Fruit fly (Drosophila melanogaster) whole organism, prepupa: ENCODE data around the gene Ugt316A1.

Source experiments
- Blimp-1 ChIP-seq: fragments of 200-800 bp; sonication (Bioruptor generic); optimal IDR thresholded peaks from 3 replicates; lab custom pipeline; 2017; ENCODE audit warnings: missing biosample characterization, missing genetic modification characterization, mild to moderate bottlenecking, moderate library complexity, missing genetic modification reagents
- CG10631 ChIP-seq: fragments of 200-800 bp; sonication (Bioruptor generic); optimal IDR thresholded peaks from 2 replicates; lab custom pipeline; 2016; ENCODE audit warnings: missing biosample characterization, missing genetic modification characterization
- CG10669 ChIP-seq: fragments of 200-800 bp; sonication (Bioruptor generic); optimal IDR thresholded peaks from 3 replicates; lab custom pipeline; 2018; ENCODE audit warnings: missing biosample characterization, mild to moderate bottlenecking, missing genetic modification characterization, moderate library complexity
- CG11762 ChIP-seq: fragments of 200-800 bp; sonication (Bioruptor generic); optimal IDR thresholded peaks from 3 replicates; lab custom pipeline; 2016; ENCODE audit warnings: missing biosample characterization, missing genetic modification characterization; ENCODE audit not compliant: insufficient read depth
- CG11902 ChIP-seq: fragments of 200-800 bp; sonication (Bioruptor generic); optimal IDR thresholded peaks from 3 replicates; lab custom pipeline; 2016; ENCODE audit warnings: missing biosample characterization, missing genetic modification characterization
- CG15336 ChIP-seq: fragments of 200-800 bp; sonication (Bioruptor generic); IDR thresholded peaks from 2 replicates; pipeline ENCODE4 v1.3.6; 2022; ENCODE audit warnings: missing biosample characterization, missing genetic modification characterization
- CG1621 ChIP-seq: fragments of 200-800 bp; sonication (Bioruptor generic); optimal IDR thresholded peaks from 3 replicates; lab custom pipeline; 2018; ENCODE audit warnings: missing biosample characterization, mild to moderate bottlenecking, missing genetic modification characterization
- CG16779 ChIP-seq: fragments of 200-800 bp; sonication (Bioruptor generic); optimal IDR thresholded peaks from 3 replicates; lab custom pipeline; 2017; ENCODE audit warnings: missing biosample characterization, mild to moderate bottlenecking, missing genetic modification characterization
- CG3032 ChIP-seq: fragments of 200-800 bp; optimal IDR thresholded peaks from 2 replicates; lab custom pipeline; 2019; ENCODE audit warnings: missing biosample characterization, mild to moderate bottlenecking, missing genetic modification characterization, moderate library complexity
- CG31627 ChIP-seq: fragments of 200-800 bp; sonication (Bioruptor generic); optimal IDR thresholded peaks from 3 replicates; lab custom pipeline; 2016; ENCODE audit warnings: missing biosample characterization, missing genetic modification characterization
- CG32006 ChIP-seq: fragments of 200-800 bp; sonication (Bioruptor generic); optimal IDR thresholded peaks from 3 replicates; lab custom pipeline; 2017; ENCODE audit warnings: missing biosample characterization, mild to moderate bottlenecking, missing genetic modification characterization
- CG34406 ChIP-seq: fragments of 200-800 bp; sonication (Bioruptor generic); optimal IDR thresholded peaks from 3 replicates; lab custom pipeline; 2016; ENCODE audit warnings: missing biosample characterization, missing genetic modification characterization
- CG3919 ChIP-seq: fragments of 200-800 bp; sonication (Bioruptor generic); optimal IDR thresholded peaks from 3 replicates; lab custom pipeline; 2016; ENCODE audit warnings: missing biosample characterization, missing genetic modification characterization
- CG4318 ChIP-seq: fragments of 200-800 bp; sonication (Bioruptor generic); optimal IDR thresholded peaks from 3 replicates; lab custom pipeline; 2017; ENCODE audit warnings: missing biosample characterization, mild to moderate bottlenecking, missing genetic modification characterization
- CG6163 ChIP-seq: fragments of 200-800 bp; sonication (Bioruptor generic); IDR thresholded peaks from 3 replicates; pipeline ENCODE4 v1.3.6; 2022; ENCODE audit warnings: missing biosample characterization, missing genetic modification characterization
- CG6276 ChIP-seq: fragments of 200-800 bp; sonication (Bioruptor generic); optimal IDR thresholded peaks from 2 replicates; lab custom pipeline; 2017; ENCODE audit warnings: missing biosample characterization, mild to moderate bottlenecking, missing genetic modification characterization
- CG6792 ChIP-seq: fragments of 200-800 bp; sonication (Bioruptor generic); optimal IDR thresholded peaks from 3 replicates; lab custom pipeline; 2016; ENCODE audit warnings: missing biosample characterization, missing genetic modification characterization
- CG6854 ChIP-seq: fragments of 200-800 bp; sonication (Bioruptor generic); optimal IDR thresholded peaks from 2 replicates; lab custom pipeline; 2017; ENCODE audit warnings: missing biosample characterization, mild to moderate bottlenecking, missing genetic modification characterization
- CG7368 ChIP-seq: fragments of 200-800 bp; sonication (Bioruptor generic); optimal IDR thresholded peaks from 3 replicates; lab custom pipeline; 2016; ENCODE audit warnings: missing biosample characterization, missing genetic modification characterization
- CG8119 ChIP-seq: fragments of 200-800 bp; sonication (Bioruptor generic); IDR thresholded peaks from 3 replicates; pipeline ENCODE4 v1.3.6; 2022; ENCODE audit warnings: missing biosample characterization, missing genetic modification characterization
- CG8632 ChIP-seq: fragments of 200-800 bp; sonication (Bioruptor generic); optimal IDR thresholded peaks from 3 replicates; lab custom pipeline; 2016; ENCODE audit warnings: missing biosample characterization, missing genetic modification characterization
- CG9139 ChIP-seq: fragments of 200-800 bp; sonication (Bioruptor generic); optimal IDR thresholded peaks from 3 replicates; lab custom pipeline; 2017; ENCODE audit warnings: missing biosample characterization, mild to moderate bottlenecking, missing genetic modification characterization
- Eip75B ChIP-seq: fragments of 200-800 bp; sonication (Bioruptor generic); optimal IDR thresholded peaks from 3 replicates; lab custom pipeline; 2016; ENCODE audit warnings: missing biosample characterization, missing genetic modification characterization
- Eip93F ChIP-seq: fragments of 200-800 bp; sonication (Bioruptor generic); optimal IDR thresholded peaks from 2 replicates; lab custom pipeline; 2016; ENCODE audit warnings: missing biosample characterization, mild to moderate bottlenecking, missing genetic modification characterization
- Ets21C ChIP-seq: fragments of 200-800 bp; sonication (Bioruptor generic); optimal IDR thresholded peaks from 3 replicates; lab custom pipeline; 2016; ENCODE audit warnings: missing biosample characterization, missing genetic modification characterization
- Ets96B ChIP-seq: fragments of 200-800 bp; optimal IDR thresholded peaks from 2 replicates; lab custom pipeline; 2019; ENCODE audit warnings: missing biosample characterization, mild to moderate bottlenecking, missing genetic modification characterization, moderate library complexity
- Hr38 ChIP-seq: sonication (Bioruptor generic); optimal IDR thresholded peaks from 2 replicates; lab custom pipeline; 2016; ENCODE audit warnings: missing biosample characterization, missing genetic modification characterization
- Hr39 ChIP-seq: fragments of 200-800 bp; sonication (Bioruptor generic); optimal IDR thresholded peaks from 2 replicates; lab custom pipeline; 2016; ENCODE audit warnings: missing biosample characterization, missing genetic modification characterization
- Lpt ChIP-seq: fragments of 200-800 bp; sonication (Bioruptor generic); optimal IDR thresholded peaks from 3 replicates; lab custom pipeline; 2016; ENCODE audit warnings: missing biosample characterization, missing genetic modification characterization
- Met ChIP-seq: fragments of 200-800 bp; sonication (Bioruptor generic); optimal IDR thresholded peaks from 3 replicates; lab custom pipeline; 2016; ENCODE audit warnings: missing biosample characterization, missing genetic modification characterization
- OdsH ChIP-seq: fragments of 200-800 bp; sonication (Bioruptor generic); optimal IDR thresholded peaks from 3 replicates; lab custom pipeline; 2016; ENCODE audit warnings: missing biosample characterization, missing genetic modification characterization
- Smox ChIP-seq: fragments of 200-800 bp; sonication (Bioruptor generic); optimal IDR thresholded peaks from 3 replicates; lab custom pipeline; 2016; ENCODE audit warnings: missing biosample characterization, missing genetic modification characterization
- Sox102F ChIP-seq: fragments of 200-800 bp; sonication (Bioruptor generic); optimal IDR thresholded peaks from 2 replicates; lab custom pipeline; 2016; ENCODE audit warnings: missing biosample characterization, mild to moderate bottlenecking, missing genetic modification characterization
- Sox14 ChIP-seq: fragments of 200-800 bp; sonication (Bioruptor generic); optimal IDR thresholded peaks from 3 replicates; lab custom pipeline; 2016; ENCODE audit warnings: missing biosample characterization, missing genetic modification characterization
- Sox15 ChIP-seq: fragments of 200-800 bp; sonication (Bioruptor generic); optimal IDR thresholded peaks from 3 replicates; lab custom pipeline; 2016; ENCODE audit warnings: missing biosample characterization, missing genetic modification characterization
- cyc ChIP-seq: fragments of 200-800 bp; sonication (Bioruptor generic); optimal IDR thresholded peaks from 3 replicates; lab custom pipeline; 2016; ENCODE audit warnings: missing biosample characterization, missing genetic modification characterization
- dac ChIP-seq: fragments of 200-800 bp; sonication (Bioruptor generic); optimal IDR thresholded peaks from 2 replicates; lab custom pipeline; 2017; ENCODE audit warnings: missing biosample characterization, mild to moderate bottlenecking, missing genetic modification characterization
- eg ChIP-seq: fragments of 200-800 bp; sonication (Bioruptor generic); IDR thresholded peaks from 3 replicates; pipeline ENCODE4 v1.3.6; 2022; ENCODE audit warnings: missing biosample characterization, missing genetic modification characterization
- fd59A ChIP-seq: fragments of 200-800 bp; sonication (Bioruptor generic); optimal IDR thresholded peaks from 2 replicates; lab custom pipeline; 2017; ENCODE audit warnings: missing biosample characterization, mild to moderate bottlenecking, missing genetic modification characterization, missing genetic modification reagents
- fkh ChIP-seq: fragments of 200-800 bp; sonication (Bioruptor generic); optimal IDR thresholded peaks from 3 replicates; lab custom pipeline; 2017; ENCODE audit warnings: missing biosample characterization, mild to moderate bottlenecking, missing genetic modification characterization, moderate library complexity
- lz ChIP-seq: fragments of 200-800 bp; sonication (Bioruptor generic); optimal IDR thresholded peaks from 3 replicates; lab custom pipeline; 2016; ENCODE audit warnings: missing biosample characterization, missing genetic modification characterization
- net ChIP-seq: fragments of 200-800 bp; sonication (Bioruptor generic); optimal IDR thresholded peaks from 3 replicates; lab custom pipeline; 2016; ENCODE audit warnings: missing biosample characterization, missing genetic modification characterization
- pdm3 ChIP-seq: fragments of 200-800 bp; sonication (Bioruptor generic); optimal IDR thresholded peaks from 3 replicates; lab custom pipeline; 2016; ENCODE audit warnings: missing biosample characterization, missing genetic modification characterization
- spab ChIP-seq: fragments of 200-800 bp; sonication (Bioruptor generic); optimal IDR thresholded peaks from 2 replicates; lab custom pipeline; 2017; ENCODE audit warnings: missing biosample characterization, mild to moderate bottlenecking, missing genetic modification characterization, missing genetic modification reagents
- svp ChIP-seq: fragments of 200-800 bp; sonication (Bioruptor generic); peaks from one replicate; lab custom pipeline; 2016; ENCODE audit warnings: missing biosample characterization, missing genetic modification characterization
- topi ChIP-seq: fragments of 200-800 bp; sonication (Bioruptor generic); optimal IDR thresholded peaks from 3 replicates; lab custom pipeline; 2016; ENCODE audit warnings: missing biosample characterization, missing genetic modification characterization
- vri ChIP-seq: fragments of 200-800 bp; sonication (Bioruptor generic); optimal IDR thresholded peaks from 3 replicates; lab custom pipeline; 2016; ENCODE audit warnings: missing biosample characterization, mild to moderate bottlenecking, missing genetic modification characterization

Ugt316A1 gene

dm6 chr3L:19016805-19017161 is 45.8 kb downstream of the Ugt316A1 start:
- TF ChIP-seq cyc (GFP tag; lab: Kevin White, UChicago) (no peak), fd59A (GFP tag; lab: Kevin White, UChicago) (no peak), Hr39 (no peak), Lpt (GFP tag; lab: Kevin White, UChicago) (no peak), CG6792 (no peak), CG10631 (GFP tag; lab: Kevin White, UChicago) (no peak), Eip93F (GFP tag; lab: Kevin White, UChicago) (no peak), CG4318 (GFP tag; lab: Kevin White, UChicago) (no peak), Hr38 (GFP tag; lab: Kevin White, UChicago) (no peak), Ets21C (GFP tag; lab: Kevin White, UChicago) (no peak), CG31627 (no peak), net (GFP tag; lab: Kevin White, UChicago) (no peak), CG15336 (GFP tag; lab: Robert Waterston, UW) (no peak), Sox102F (GFP tag; lab: Kevin White, UChicago) (no peak), eg (no peak), Ets96B (tag; lab: Kevin White, UChicago) (no peak), Met (GFP tag; lab: Kevin White, UChicago) (no peak), dac (GFP tag; lab: Kevin White, UChicago) (no peak)

DNA sequence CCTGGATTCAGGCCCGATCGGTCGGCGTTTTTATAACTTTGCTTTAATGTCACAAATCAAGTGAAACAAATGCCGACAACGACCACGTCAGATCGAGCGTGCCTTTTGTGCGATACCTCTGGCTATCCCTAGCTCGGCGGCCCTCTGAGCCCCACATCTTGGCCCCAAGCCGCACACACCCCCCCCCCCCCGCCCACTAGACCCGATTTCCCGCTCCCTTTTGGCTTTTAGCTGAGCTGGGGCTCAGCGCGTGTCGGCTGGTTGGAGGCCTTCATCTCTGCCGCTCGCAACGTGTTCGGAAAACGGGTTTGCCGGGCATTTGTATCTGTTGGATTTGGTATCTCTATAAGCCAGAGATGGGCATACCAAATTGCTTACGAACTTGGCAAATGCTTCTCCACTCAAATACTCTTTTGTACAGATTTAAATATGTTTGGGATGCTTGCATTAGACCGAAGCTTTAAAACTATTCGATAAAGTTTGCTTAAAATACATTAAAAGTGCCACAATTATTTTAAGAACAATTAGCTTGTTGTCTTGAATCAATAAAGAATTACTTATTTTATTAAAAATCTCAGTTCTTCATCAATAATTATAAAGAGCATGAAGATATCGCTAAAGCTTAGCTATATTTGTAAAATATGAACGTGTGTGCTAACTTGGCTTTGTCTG is 46.3 kb downstream of the Ugt316A1 start:
- peak; percentile 67 for TF ChIP-seq CG3032 (tag; lab: Kevin White, UChicago)
- TF ChIP-seq Ets21C (GFP tag; lab: Kevin White, UChicago) = no peak
- TF ChIP-seq Hr38 (GFP tag; lab: Kevin White, UChicago) = no peak
- peak; percentile 78 for TF ChIP-seq Ets96B (tag; lab: Kevin White, UChicago)
- peak; percentile 47 for TF ChIP-seq lz (GFP tag; lab: Kevin White, UChicago)
- peak; percentile 71 for TF ChIP-seq CG10669
- no peak for TF ChIP-seq Blimp-1 (GFP tag; lab: Kevin White, UChicago)
- peak; percentile 32 for TF ChIP-seq Eip75B (GFP tag; lab: Kevin White, UChicago)
- TF ChIP-seq Eip93F (GFP tag; lab: Kevin White, UChicago) = no peak
- TF ChIP-seq CG9139 (GFP tag; lab: Kevin White, UChicago) = no peak
- no peak for TF ChIP-seq CG6854 (GFP tag; lab: Kevin White, UChicago)
- TF ChIP-seq Sox102F (GFP tag; lab: Kevin White, UChicago) = peak; percentile 59
- TF ChIP-seq CG32006 (GFP tag; lab: Kevin White, UChicago) = peak; percentile 80
- peak; percentile 76 for TF ChIP-seq CG8119
- peak; percentile 66 for TF ChIP-seq Lpt (GFP tag; lab: Kevin White, UChicago)
- no peak for TF ChIP-seq svp (GFP tag; lab: Kevin White, UChicago)
- TF ChIP-seq CG6163 (GFP tag; lab: Robert Waterston, UW) = 0 out of 3 replicates have a peak, but pooled peaks have one; percentile 27
- TF ChIP-seq CG8632 (GFP tag; lab: Kevin White, UChicago) = peak; percentile 54
- peak; percentile 61 for TF ChIP-seq Met (GFP tag; lab: Kevin White, UChicago)
- peak; percentile 45 for TF ChIP-seq CG6792
- no peak for TF ChIP-seq CG16779 (tag; lab: Kevin White, UChicago)
- peak; percentile 17 for TF ChIP-seq CG7368 (GFP tag; lab: Kevin White, UChicago)
- TF ChIP-seq CG6276 (GFP tag; lab: Kevin White, UChicago) = peak; percentile 65
- peak; percentile 69 for TF ChIP-seq net (GFP tag; lab: Kevin White, UChicago)
- TF ChIP-seq pdm3 = peak; percentile 79
- TF ChIP-seq vri (GFP tag; lab: Kevin White, UChicago) = peak; percentile 10
- peak; percentile 70 for TF ChIP-seq Sox14 (GFP tag; lab: Kevin White, UChicago)
- peak; percentile 48 for TF ChIP-seq CG11762 (GFP tag; lab: Kevin White, UChicago)
- peak; percentile 52 for TF ChIP-seq CG3919 (GFP tag; lab: Kevin White, UChicago)
- peak; percentile 59 for TF ChIP-seq CG34406
- TF ChIP-seq fkh (GFP tag; lab: Kevin White, UChicago) = no peak
- peak; percentile 29 for TF ChIP-seq Smox (GFP tag; lab: Kevin White, UChicago)
- peak; percentile 13 for TF ChIP-seq CG11902 (GFP tag; lab: Kevin White, UChicago)
- TF ChIP-seq CG15336 (GFP tag; lab: Robert Waterston, UW) = peak; percentile 78
- TF ChIP-seq Sox15 (GFP tag; lab: Kevin White, UChicago) = peak; percentile 47
- TF ChIP-seq fd59A (GFP tag; lab: Kevin White, UChicago) = peak; percentile 69
- TF ChIP-seq spab (GFP tag; lab: Kevin White, UChicago) = peak; percentile 25
- TF ChIP-seq eg = peak; percentile 36; the same call in 1 of the 3 replicates
- peak; percentile 43 for TF ChIP-seq Hr39
- peak; percentile 20 for TF ChIP-seq CG31627
- TF ChIP-seq topi (GFP tag; lab: Kevin White, UChicago) = peak; percentile 54
- TF ChIP-seq OdsH (GFP tag; lab: Kevin White, UChicago) = peak; percentile 77
- TF ChIP-seq CG1621 (tag; lab: Kevin White, UChicago) = no peak
